Fruit fly (Drosophila melanogaster) whole organism, embryonic: ENCODE measurements around the gene CG9222.

ENCODE experiments used
- Atf6 ChIP-seq: fragments of 200-800 bp; sonication (Bioruptor generic); IDR thresholded peaks from 2 replicates; pipeline ENCODE4 v1.3.6; 2022; ENCODE audit warnings: missing biosample characterization, missing genetic modification characterization
- B-H2 ChIP-seq: fragments of 200-800 bp; sonication (Bioruptor generic); optimal IDR thresholded peaks from 2 replicates; lab custom pipeline; 2018; ENCODE audit warnings: missing biosample characterization, mild to moderate bottlenecking, missing genetic modification characterization
- CG10321 ChIP-seq: fragments of 200-800 bp; sonication (Bioruptor generic); IDR thresholded peaks from 2 replicates; pipeline ENCODE4 v1.3.6; 2022; ENCODE audit warnings: missing biosample characterization, missing genetic modification characterization
- CG12155 ChIP-seq: fragments of 200-800 bp; sonication (Bioruptor generic); optimal IDR thresholded peaks from 3 replicates; lab custom pipeline; 2016; ENCODE audit warnings: missing biosample characterization, missing genetic modification characterization
- CG13296 ChIP-seq: fragments of 200-800 bp; sonication (Bioruptor generic); optimal IDR thresholded peaks from 3 replicates; lab custom pipeline; 2018; ENCODE audit warnings: missing biosample characterization, mild to moderate bottlenecking, missing genetic modification characterization
- CG13894 ChIP-seq: fragments of 200-800 bp; sonication (Bioruptor generic); optimal IDR thresholded peaks from 3 replicates; lab custom pipeline; 2018; ENCODE audit warnings: missing biosample characterization, mild to moderate bottlenecking, missing genetic modification characterization, moderate library complexity
- CG17829 ChIP-seq: fragments of 200-800 bp; optimal IDR thresholded peaks from 2 replicates; lab custom pipeline; 2019; ENCODE audit warnings: missing biosample characterization, mild to moderate bottlenecking, missing genetic modification characterization, moderate library complexity
- CG18599 ChIP-seq: fragments of 200-800 bp; sonication (Bioruptor generic); optimal IDR thresholded peaks from 3 replicates; lab custom pipeline; 2017; ENCODE audit warnings: missing biosample characterization, missing genetic modification characterization, mild to moderate bottlenecking, moderate library complexity, missing genetic modification reagents
- CG2712 ChIP-seq: fragments of 200-800 bp; optimal IDR thresholded peaks from 3 replicates; lab custom pipeline; 2019; ENCODE audit warnings: missing biosample characterization, mild to moderate bottlenecking, missing genetic modification characterization, moderate library complexity
- CG34224 ChIP-seq: fragments of 200-800 bp; sonication (Bioruptor generic); IDR thresholded peaks from 3 replicates; pipeline ENCODE4 v1.3.6; 2022; ENCODE audit warnings: missing biosample characterization, missing genetic modification characterization; ENCODE audit not compliant: partially characterized antibody
- CG34376 ChIP-seq: fragments of 200-800 bp; sonication (Bioruptor generic); optimal IDR thresholded peaks from 2 replicates; lab custom pipeline; 2018; ENCODE audit warnings: missing biosample characterization, mild to moderate bottlenecking, missing genetic modification characterization
- CG34422 ChIP-seq: fragments of 200-800 bp; sonication (Bioruptor generic); IDR thresholded peaks from 3 replicates; pipeline ENCODE4 v1.3.6; 2022; ENCODE audit warnings: missing biosample characterization, missing genetic modification characterization
- CG6689 ChIP-seq: fragments of 200-800 bp; sonication (Bioruptor generic); IDR thresholded peaks from 2 replicates; pipeline ENCODE4 v1.3.6; 2022; ENCODE audit warnings: missing biosample characterization, missing genetic modification characterization
- CG7839 ChIP-seq: fragments of 200-800 bp; sonication (Bioruptor generic); optimal IDR thresholded peaks from 3 replicates; lab custom pipeline; 2018; ENCODE audit warnings: missing biosample characterization, mild to moderate bottlenecking, missing genetic modification characterization, moderate library complexity
- CG8290 ChIP-seq, 3 experiments: fragments of 200-800 bp; sonication (Bioruptor generic); optimal IDR thresholded peaks; 2 replicates each; lab custom pipeline; 2016 to 2019; ENCODE audit warnings: missing biosample characterization in 3 of 3, missing genetic modification characterization in 3 of 3, mild to moderate bottlenecking in 2 of 3, moderate library complexity in 1 of 3
- CG8924 ChIP-seq: fragments of 200-800 bp; optimal IDR thresholded peaks from 3 replicates; lab custom pipeline; 2019; ENCODE audit warnings: missing biosample characterization, mild to moderate bottlenecking, missing genetic modification characterization, moderate library complexity
- CG9609 ChIP-seq: fragments of 200-800 bp; sonication (Bioruptor generic); optimal IDR thresholded peaks from 3 replicates; lab custom pipeline; 2016; ENCODE audit warnings: missing biosample characterization, missing genetic modification characterization
- CG9817 ChIP-seq: fragments of 200-800 bp; sonication (Bioruptor generic); optimal IDR thresholded peaks from 2 replicates; lab custom pipeline; 2018; ENCODE audit warnings: missing biosample characterization, mild to moderate bottlenecking, missing genetic modification characterization, moderate library complexity
- CG9932 ChIP-seq: fragments of 200-800 bp; sonication (Bioruptor generic); IDR thresholded peaks from 2 replicates; pipeline ENCODE4 v1.3.6; 2022; ENCODE audit warnings: missing biosample characterization, missing genetic modification characterization
- CkIIα-i1 ChIP-seq: fragments of 200-800 bp; sonication (Bioruptor generic); IDR thresholded peaks from 2 replicates; pipeline ENCODE4 v1.3.6; 2022; ENCODE audit warnings: missing biosample characterization, missing genetic modification characterization
- Dll ChIP-seq: fragments of 200-800 bp; sonication (Bioruptor generic); IDR thresholded peaks from 4 replicates; pipeline ENCODE4 v1.3.6; 2022; ENCODE audit warnings: missing biosample characterization, missing genetic modification characterization; ENCODE audit not compliant: partially characterized antibody
- GATAe ChIP-seq: fragments of 200-800 bp; sonication (Bioruptor generic); conservative IDR thresholded peaks from 2 replicates; pipeline ENCODE4 v1.3.6; 2022; ENCODE audit warnings: missing biosample characterization, missing genetic modification characterization
- H2.0 ChIP-seq: fragments of 200-800 bp; sonication (Bioruptor generic); IDR thresholded peaks from 2 replicates; pipeline ENCODE4 v1.3.6; 2022; ENCODE audit warnings: missing biosample characterization, missing genetic modification characterization
- HmgD ChIP-seq: fragments of 200-800 bp; sonication (Bioruptor generic); optimal IDR thresholded peaks from 3 replicates; lab custom pipeline; 2016; ENCODE audit warnings: missing biosample characterization, missing genetic modification characterization
- Hmr ChIP-seq: fragments of 200-800 bp; sonication (Bioruptor generic); optimal IDR thresholded peaks from 3 replicates; lab custom pipeline; 2017; ENCODE audit warnings: mild to moderate bottlenecking, missing biosample characterization, missing genetic modification reagents, missing genetic modification characterization
- Hsf ChIP-seq: fragments of 200-800 bp; sonication (Bioruptor generic); optimal IDR thresholded peaks from 3 replicates; lab custom pipeline; 2016; ENCODE audit warnings: missing biosample characterization, missing genetic modification characterization
- Jarid2 ChIP-seq: fragments of 200-800 bp; sonication (Bioruptor generic); optimal IDR thresholded peaks from 3 replicates; lab custom pipeline; 2017; ENCODE audit warnings: mild to moderate bottlenecking, missing biosample characterization, missing genetic modification reagents, missing genetic modification characterization
- Meics ChIP-seq: fragments of 200-800 bp; sonication (Bioruptor generic); optimal IDR thresholded peaks from 2 replicates; lab custom pipeline; 2017; ENCODE audit warnings: missing biosample characterization, mild to moderate bottlenecking, missing genetic modification characterization
- NfI ChIP-seq: fragments of 200-800 bp; sonication (Bioruptor generic); optimal IDR thresholded peaks from 3 replicates; lab custom pipeline; 2018; ENCODE audit warnings: missing biosample characterization, mild to moderate bottlenecking, missing genetic modification characterization, moderate library complexity
- Rfx ChIP-seq: fragments of 200-800 bp; sonication (Bioruptor generic); IDR thresholded peaks from 2 replicates; pipeline ENCODE4 v1.3.6; 2022; ENCODE audit warnings: missing biosample characterization, missing genetic modification characterization
- Scr ChIP-seq: fragments of 200-800 bp; sonication (Bioruptor generic); IDR thresholded peaks from 2 replicates; pipeline ENCODE4 v1.3.6; 2022; ENCODE audit warnings: missing biosample characterization, missing genetic modification characterization; ENCODE audit not compliant: partially characterized antibody
- Side ChIP-seq: fragments of 200-800 bp; sonication (Bioruptor generic); optimal IDR thresholded peaks from 2 replicates; lab custom pipeline; 2016; ENCODE audit warnings: missing biosample characterization, missing genetic modification characterization
- amos ChIP-seq: fragments of 200-800 bp; sonication (Bioruptor generic); IDR thresholded peaks from 2 replicates; pipeline ENCODE4 v1.3.6; 2022; ENCODE audit warnings: missing biosample characterization, missing genetic modification characterization; ENCODE audit not compliant: partially characterized antibody
- br ChIP-seq: fragments of >200 bp; optimal IDR thresholded peaks from 2 replicates; lab custom pipeline; 2017
- chm ChIP-seq: fragments of 200-800 bp; sonication (Bioruptor generic); IDR thresholded peaks from 2 replicates; pipeline ENCODE4 v1.3.6; 2022; ENCODE audit warnings: missing biosample characterization, missing genetic modification characterization
- corto ChIP-seq: fragments of 200-800 bp; sonication (Bioruptor generic); optimal IDR thresholded peaks from 2 replicates; lab custom pipeline; 2016; ENCODE audit warnings: missing biosample characterization, mild to moderate bottlenecking, missing genetic modification characterization, moderate library complexity
- dati ChIP-seq: fragments of 200-800 bp; sonication (Bioruptor generic); IDR thresholded peaks from 2 replicates; pipeline ENCODE4 v1.3.6; 2022; ENCODE audit warnings: missing biosample characterization, missing genetic modification characterization
- dimm ChIP-seq: fragments of 200-800 bp; sonication (Bioruptor generic); IDR thresholded peaks from 2 replicates; pipeline ENCODE4 v1.3.6; 2022; ENCODE audit warnings: missing biosample characterization, missing genetic modification characterization
- fd3F ChIP-seq: fragments of 200-800 bp; sonication (Bioruptor generic); optimal IDR thresholded peaks from 2 replicates; lab custom pipeline; 2018; ENCODE audit warnings: missing biosample characterization, mild to moderate bottlenecking, missing genetic modification characterization, moderate library complexity
- grn ChIP-seq: fragments of 200-800 bp; sonication (Bioruptor generic); optimal IDR thresholded peaks from 3 replicates; lab custom pipeline; 2017; ENCODE audit warnings: missing biosample characterization, missing genetic modification characterization
- gro ChIP-seq: fragments of 200-800 bp; sonication (Bioruptor generic); optimal IDR thresholded peaks from 2 replicates; lab custom pipeline; 2016; ENCODE audit warnings: missing biosample characterization, missing genetic modification characterization
- gsb ChIP-seq: fragments of 200-800 bp; sonication (Bioruptor generic); IDR thresholded peaks from 2 replicates; pipeline ENCODE4 v1.3.6; 2022; ENCODE audit warnings: missing biosample characterization, missing genetic modification characterization
- psq ChIP-seq: fragments of 200-800 bp; sonication (Bioruptor generic); optimal IDR thresholded peaks from 2 replicates; lab custom pipeline; 2017; ENCODE audit warnings: missing biosample characterization, missing genetic modification characterization
- pum ChIP-seq: fragments of 200-800 bp; sonication (Bioruptor generic); optimal IDR thresholded peaks from 2 replicates; lab custom pipeline; 2016; ENCODE audit warnings: missing biosample characterization, missing genetic modification characterization
- rib ChIP-seq: fragments of 200-800 bp; sonication (Bioruptor generic); IDR thresholded peaks from 2 replicates; pipeline ENCODE4 v1.3.6; 2022; ENCODE audit warnings: missing biosample characterization, missing genetic modification characterization
- scrt ChIP-seq: fragments of 200-800 bp; sonication (Bioruptor generic); optimal IDR thresholded peaks from 2 replicates; lab custom pipeline; 2018; ENCODE audit warnings: missing biosample characterization, mild to moderate bottlenecking, missing genetic modification characterization, moderate library complexity
- sd ChIP-seq: fragments of 200-800 bp; sonication (Bioruptor generic); optimal IDR thresholded peaks from 3 replicates; lab custom pipeline; 2018; ENCODE audit warnings: missing biosample characterization, mild to moderate bottlenecking, missing genetic modification characterization, moderate library complexity
- sna ChIP-seq: fragments of 200-800 bp; sonication (Bioruptor generic); IDR thresholded peaks from 2 replicates; pipeline ENCODE4 v1.3.6; 2022; ENCODE audit warnings: missing biosample characterization, missing genetic modification characterization; ENCODE audit not compliant: partially characterized antibody
- z ChIP-seq: fragments of 200-800 bp; sonication (Bioruptor generic); IDR thresholded peaks from 3 replicates; pipeline ENCODE4 v1.3.6; 2022; ENCODE audit warnings: missing biosample characterization, missing genetic modification characterization
- zfh2 ChIP-seq: fragments of 200-800 bp; sonication (Bioruptor generic); optimal IDR thresholded peaks from 2 replicates; lab custom pipeline; 2016; ENCODE audit warnings: missing biosample characterization, missing genetic modification characterization

Gene CG9222

DNA sequence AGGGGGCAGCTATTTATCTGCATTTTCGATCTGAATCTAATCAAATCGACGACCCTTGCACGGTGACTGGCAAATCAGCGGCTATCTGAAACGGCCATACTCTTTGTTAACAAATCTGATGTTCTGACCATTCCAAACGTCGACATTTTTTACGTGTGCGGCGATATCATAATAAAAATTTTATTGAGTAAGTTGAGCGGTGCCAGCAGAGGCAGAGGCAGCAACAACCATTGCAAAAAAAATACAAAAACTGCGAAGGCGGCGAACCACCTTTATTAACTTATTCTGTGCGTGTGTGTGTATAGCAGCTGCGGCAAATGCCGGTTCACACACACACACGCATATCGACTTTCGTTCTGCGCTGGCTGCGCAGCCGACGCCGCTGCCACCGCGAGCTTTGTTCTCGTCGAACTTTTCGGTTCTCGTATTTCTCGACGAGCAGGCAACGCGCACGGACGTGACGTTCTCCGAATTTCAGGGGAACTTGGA, 48.6 kb upstream of the CG9222 start, which contains the start of gene Kr-h1:
Gene Kr-h1, plus strand, starts transcription at position 447 of the 489 bp plus-strand sequence.
- TF ChIP-seq psq (GFP tag; lab: Kevin White, UChicago) (no peak), Jarid2 (GFP tag; lab: Kevin White, UChicago) (peak; percentile 33), CG9817 (tag; lab: Kevin White, UChicago) (no peak), Meics (GFP tag; lab: Kevin White, UChicago) (no peak), CkIIα-i1 (GFP tag; lab: Robert Waterston, UW) (no peak), Scr (GFP tag; lab: Robert Waterston, UW) (0 out of 2 replicates have a peak, but pooled peaks have one; percentile 12), H2.0 (GFP tag; lab: Robert Waterston, UW) (no peak), amos (peak; percentile 27; the same call in 1 of the 2 replicates), CG13296 (GFP tag; lab: Kevin White, UChicago) (no peak), CG18599 (no peak), scrt (GFP tag; lab: Kevin White, UChicago) (peak; percentile 14), sna (GFP tag; lab: Robert Waterston, UW) (no peak), grn (GFP tag; lab: Kevin White, UChicago) (peak; percentile 46), GATAe (GFP tag; lab: Robert Waterston, UW) (no peak), gsb (GFP tag; lab: Robert Waterston, UW) (no peak), Hsf (GFP tag; lab: Kevin White, UChicago) (no peak), CG9932 (GFP tag; lab: Robert Waterston, UW) (peak; percentile 17; the same call in 1 of the 2 replicates), CG8924 (tag; lab: Kevin White, UChicago) (no peak), Hmr (no peak), fd3F (GFP tag; lab: Kevin White, UChicago) (no peak), CG8290 (GFP tag; optimal IDR thresholded peaks at IDR 0.05; lab: Kevin White, UChicago) (no peak), CG8290 (tag; optimal IDR thresholded peaks at IDR 0.05; lab: Kevin White, UChicago) (no peak), gro (GFP tag; lab: Kevin White, UChicago) (peak; percentile 11), z (GFP tag; lab: Robert Waterston, UW) (no peak), CG34376 (GFP tag; lab: Kevin White, UChicago) (peak; percentile 14), zfh2 (GFP tag; lab: Kevin White, UChicago) (no peak), Side (no peak), dimm (GFP tag; lab: Robert Waterston, UW) (no peak), CG6689 (GFP tag; lab: Robert Waterston, UW) (no peak), HmgD (GFP tag; lab: Kevin White, UChicago) (no peak), CG10321 (GFP tag; lab: Robert Waterston, UW) (no peak), Atf6 (no peak), rib (peak; percentile 85), pum (GFP tag; lab: Kevin White, UChicago) (no peak), corto (GFP tag; lab: Kevin White, UChicago) (peak; percentile 43), CG12155 (peak; percentile 72), CG2712 (tag; lab: Kevin White, UChicago) (no peak), CG9609 (no peak), sd (tag; lab: Kevin White, UChicago) (peak; percentile 65), Dll (GFP tag; lab: Robert Waterston, UW) (no peak), dati (GFP tag; lab: Robert Waterston, UW) (no peak), B-H2 (GFP tag; lab: Kevin White, UChicago) (peak; percentile 27), chm (GFP tag; lab: Robert Waterston, UW) (0 out of 2 replicates have a peak, but pooled peaks have one; percentile 44), CG13894 (peak; percentile 72), br (lab: Kevin White, UChicago) (no peak), CG34422 (GFP tag; lab: Robert Waterston, UW) (peak; percentile 26; the same call in 1 of the 3 replicates), CG7839 (tag; lab: Kevin White, UChicago) (no peak), NfI (no peak), CG17829 (no peak), CG34224 (GFP tag; lab: Robert Waterston, UW) (peak; percentile 39; the same call in 1 of the 3 replicates), Rfx (GFP tag; lab: Robert Waterston, UW) (0 out of 2 replicates have a peak, but pooled peaks have one; percentile 17)
